Fruit fly (Drosophila melanogaster) whole organism, embryonic: Measurements from ENCODE around the gene TotM.

Experiments used
- CG10959 ChIP-seq: fragments of 200-800 bp; sonication (Bioruptor generic); IDR thresholded peaks from 2 replicates; pipeline ENCODE4 v1.3.6; 2022; ENCODE audit warnings: missing biosample characterization, missing genetic modification characterization
- CG42726 ChIP-seq: fragments of 200-800 bp; sonication (Bioruptor generic); IDR thresholded peaks from 2 replicates; pipeline ENCODE4 v1.3.6; 2022; ENCODE audit warnings: missing biosample characterization, missing genetic modification characterization; ENCODE audit not compliant: partially characterized antibody
- CG43689 ChIP-seq: fragments of 200-800 bp; sonication (Bioruptor generic); IDR thresholded peaks from 2 replicates; pipeline ENCODE4 v1.3.6; 2022; ENCODE audit warnings: missing biosample characterization, missing genetic modification characterization
- inv ChIP-seq: fragments of 200-800 bp; sonication (Bioruptor generic); IDR thresholded peaks from 2 replicates; pipeline ENCODE4 v1.3.6; 2022; ENCODE audit warnings: missing biosample characterization, missing genetic modification characterization; ENCODE audit not compliant: partially characterized antibody
- onecut ChIP-seq: fragments of 200-800 bp; sonication (Bioruptor generic); IDR thresholded peaks from 2 replicates; pipeline ENCODE4 v1.3.6; 2022; ENCODE audit warnings: missing biosample characterization, missing genetic modification characterization
- org-1 ChIP-seq: fragments of 200-800 bp; sonication (Bioruptor generic); optimal IDR thresholded peaks from 2 replicates; lab custom pipeline; 2017; ENCODE audit warnings: missing biosample characterization, missing genetic modification characterization
- run ChIP-seq: fragments of 200-800 bp; sonication (Bioruptor generic); optimal IDR thresholded peaks from 3 replicates; lab custom pipeline; 2018; ENCODE audit warnings: missing biosample characterization, mild to moderate bottlenecking, missing genetic modification characterization
- sqz ChIP-seq: fragments of 200-800 bp; sonication (Bioruptor generic); optimal IDR thresholded peaks from 3 replicates; lab custom pipeline; 2018; ENCODE audit warnings: missing biosample characterization, mild to moderate bottlenecking, missing genetic modification characterization
- usp ChIP-seq: fragments of >200 bp; optimal IDR thresholded peaks from 2 replicates; lab custom pipeline; 2017; ENCODE audit warnings: missing biosample characterization, missing genetic modification characterization

DNA sequence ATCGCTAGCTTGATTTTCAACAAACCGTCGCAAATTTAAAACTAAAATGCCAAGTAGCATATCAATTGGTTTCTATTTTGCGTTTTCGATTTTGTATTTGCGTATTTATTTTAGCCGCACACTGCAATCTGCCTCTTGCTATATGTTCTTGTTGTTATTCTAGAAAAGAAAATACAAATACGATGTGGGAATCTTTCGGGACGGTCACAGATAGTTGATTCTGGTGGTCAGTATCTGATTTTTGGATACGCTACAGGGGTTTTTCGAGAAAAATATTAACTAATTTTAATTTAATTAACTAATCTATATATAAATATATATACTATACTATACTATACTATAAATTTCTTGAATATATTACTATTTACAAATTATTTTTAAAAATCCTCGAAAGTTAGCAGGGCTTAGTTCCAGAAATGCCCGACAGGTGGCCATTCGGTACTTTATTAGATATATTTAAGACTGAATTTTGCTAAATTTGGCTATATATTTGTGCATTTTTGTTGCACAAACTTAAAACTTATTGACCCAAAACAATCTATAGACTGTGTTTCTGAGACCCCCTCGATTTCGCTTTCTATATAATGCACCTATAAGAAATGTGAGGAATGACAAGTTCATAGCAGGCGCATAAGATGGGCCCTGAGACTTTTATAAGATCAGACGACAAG lies 693 bp upstream of the TotM start, which contains the start of gene CG14022:
- no peak for TF ChIP-seq CG10959 (GFP tag; lab: Robert Waterston, UW)
- TF ChIP-seq sqz (GFP tag; lab: Kevin White, UChicago): no peak
- no peak for TF ChIP-seq usp (GFP tag; lab: Kevin White, UChicago)
- TF ChIP-seq CG43689: no peak
- TF ChIP-seq inv (GFP tag; lab: Robert Waterston, UW): no peak
- TF ChIP-seq run (tag; lab: Kevin White, UChicago): no peak
- no peak for TF ChIP-seq org-1
- no peak for TF ChIP-seq onecut (GFP tag; lab: Robert Waterston, UW)
- TF ChIP-seq CG42726 (GFP tag; lab: Robert Waterston, UW): no peak
